Fruit fly (Drosophila melanogaster) whole organism, embryonic: ENCODE measurements around the gene CG6040.
A peak's percentile ranks its signal among the peaks of the same experiment; 100 is the strongest.

ENCODE experiments used
- B-H2 ChIP-seq: fragments of 200-800 bp; sonication (Bioruptor generic); optimal IDR thresholded peaks from 2 replicates; lab custom pipeline; 2018; ENCODE audit warnings: missing biosample characterization, mild to moderate bottlenecking, missing genetic modification characterization
- CG11504 ChIP-seq: fragments of 200-800 bp; sonication (Bioruptor generic); optimal IDR thresholded peaks from 3 replicates; lab custom pipeline; 2019; ENCODE audit warnings: missing biosample characterization, mild to moderate bottlenecking, missing genetic modification characterization, moderate library complexity
- CG12236 ChIP-seq: fragments of 200-800 bp; sonication (Bioruptor generic); optimal IDR thresholded peaks from 2 replicates; lab custom pipeline; 2016; ENCODE audit warnings: missing biosample characterization, missing genetic modification characterization
- CG12299 ChIP-seq: fragments of 200-800 bp; sonication (Bioruptor generic); optimal IDR thresholded peaks from 2 replicates; lab custom pipeline; 2018; ENCODE audit warnings: missing biosample characterization, mild to moderate bottlenecking, missing genetic modification characterization
- CG12391 ChIP-seq: fragments of 200-800 bp; sonication (Bioruptor generic); optimal IDR thresholded peaks from 3 replicates; lab custom pipeline; 2018; ENCODE audit warnings: missing biosample characterization, mild to moderate bottlenecking, missing genetic modification characterization, moderate library complexity
- CG12659 ChIP-seq: fragments of 200-800 bp; sonication (Bioruptor generic); optimal IDR thresholded peaks from 3 replicates; lab custom pipeline; 2017; ENCODE audit warnings: mild to moderate bottlenecking, missing biosample characterization, missing genetic modification reagents, missing genetic modification characterization
- CG13894 ChIP-seq: fragments of 200-800 bp; sonication (Bioruptor generic); optimal IDR thresholded peaks from 3 replicates; lab custom pipeline; 2018; ENCODE audit warnings: missing biosample characterization, mild to moderate bottlenecking, missing genetic modification characterization, moderate library complexity
- CG18619 ChIP-seq: fragments of 200-800 bp; sonication (Bioruptor generic); optimal IDR thresholded peaks from 3 replicates; lab custom pipeline; 2017; ENCODE audit warnings: missing biosample characterization, mild to moderate bottlenecking, missing genetic modification characterization
- CG6254 ChIP-seq: fragments of 200-800 bp; sonication (Bioruptor generic); optimal IDR thresholded peaks from 3 replicates; lab custom pipeline; 2017; ENCODE audit warnings: mild to moderate bottlenecking, missing biosample characterization, missing genetic modification reagents, missing genetic modification characterization
- CG7839 ChIP-seq: fragments of 200-800 bp; sonication (Bioruptor generic); optimal IDR thresholded peaks from 3 replicates; lab custom pipeline; 2018; ENCODE audit warnings: missing biosample characterization, mild to moderate bottlenecking, missing genetic modification characterization, moderate library complexity
- CG9797 ChIP-seq: fragments of 200-800 bp; sonication (Bioruptor generic); optimal IDR thresholded peaks from 3 replicates; lab custom pipeline; 2018; ENCODE audit warnings: missing biosample characterization, mild to moderate bottlenecking, missing genetic modification characterization
- CTCF ChIP-seq: fragments of 200-800 bp; sonication (Bioruptor generic); optimal IDR thresholded peaks from 2 replicates; lab custom pipeline; 2017; ENCODE audit warnings: missing biosample characterization, mild to moderate bottlenecking, missing genetic modification characterization, moderate library complexity
- Camta ChIP-seq: fragments of 200-800 bp; sonication (Bioruptor generic); optimal IDR thresholded peaks from 2 replicates; lab custom pipeline; 2016; ENCODE audit warnings: missing biosample characterization, missing genetic modification characterization
- D ChIP-seq, 2 experiments: fragments of 200-800 bp in 1 of 2; fragments of >200 bp in 1 of 2; sonication (Bioruptor generic) in 1 of 2; optimal IDR thresholded peaks; 2 replicates in 1 of 2; 3 replicates in 1 of 2; lab custom pipeline; 2017; ENCODE audit warnings: mild to moderate bottlenecking in 1 of 2, missing biosample characterization in 1 of 2, missing genetic modification characterization in 1 of 2, missing genetic modification reagents in 1 of 2
- Dad ChIP-seq: fragments of 200-800 bp; sonication (Bioruptor generic); optimal IDR thresholded peaks from 3 replicates; lab custom pipeline; 2016; ENCODE audit warnings: missing biosample characterization, missing genetic modification characterization
- Doc3 ChIP-seq: fragments of 200-800 bp; sonication (Bioruptor generic); IDR thresholded peaks from 3 replicates; pipeline ENCODE4 v1.3.6; 2022; ENCODE audit warnings: missing biosample characterization, missing genetic modification characterization; ENCODE audit not compliant: partially characterized antibody
- HLHmδ ChIP-seq: fragments of 200-800 bp; sonication (Bioruptor generic); optimal IDR thresholded peaks from 2 replicates; lab custom pipeline; 2018; ENCODE audit warnings: missing biosample characterization, mild to moderate bottlenecking, missing genetic modification characterization, moderate library complexity
- Hr3 ChIP-seq: fragments of 200-800 bp; sonication (Bioruptor generic); optimal IDR thresholded peaks from 3 replicates; lab custom pipeline; 2016; ENCODE audit warnings: missing biosample characterization, missing genetic modification characterization
- Kr ChIP-seq: fragments of 200-800 bp; sonication (Bioruptor generic); optimal IDR thresholded peaks from 2 replicates; lab custom pipeline; 2017; ENCODE audit warnings: missing biosample characterization, mild to moderate bottlenecking, missing genetic modification characterization
- Lim3 ChIP-seq: fragments of 200-800 bp; sonication (Bioruptor generic); IDR thresholded peaks from 2 replicates; pipeline ENCODE4 v1.3.6; 2022; ENCODE audit warnings: missing biosample characterization, missing genetic modification characterization
- MESR4 ChIP-seq: fragments of 200-800 bp; sonication (Bioruptor generic); optimal IDR thresholded peaks from 2 replicates; lab custom pipeline; 2018; ENCODE audit warnings: missing biosample characterization, mild to moderate bottlenecking, missing genetic modification characterization, moderate library complexity
- Med ChIP-seq: fragments of 200-800 bp; sonication (Bioruptor generic); peaks from one replicate; lab custom pipeline; 2016; ENCODE audit warnings: missing biosample characterization, missing genetic modification characterization, mild to moderate bottlenecking, inconsistent platforms, moderate library complexity
- Neu2 ChIP-seq: fragments of 200-800 bp; sonication (Bioruptor generic); optimal IDR thresholded peaks from 3 replicates; lab custom pipeline; 2016; ENCODE audit warnings: missing biosample characterization, missing genetic modification characterization, borderline replicate concordance
- Nf-YC ChIP-seq: fragments of 200-800 bp; optimal IDR thresholded peaks from 3 replicates; lab custom pipeline; 2019; ENCODE audit warnings: missing biosample characterization, mild to moderate bottlenecking, missing genetic modification characterization, moderate library complexity
- Sox100B ChIP-seq: fragments of 200-800 bp; sonication (Bioruptor generic); optimal IDR thresholded peaks from 3 replicates; lab custom pipeline; 2018; ENCODE audit warnings: missing biosample characterization, mild to moderate bottlenecking, missing genetic modification characterization
- Sry-β ChIP-seq: fragments of 200-800 bp; sonication (Bioruptor generic); optimal IDR thresholded peaks from 2 replicates; lab custom pipeline; 2018; ENCODE audit warnings: missing biosample characterization, mild to moderate bottlenecking, missing genetic modification characterization, moderate library complexity
- TFAM ChIP-seq: fragments of 200-800 bp; sonication (Bioruptor generic); optimal IDR thresholded peaks from 2 replicates; lab custom pipeline; 2017; ENCODE audit warnings: missing biosample characterization, missing genetic modification characterization, inconsistent platforms
- Usf ChIP-seq: fragments of 200-800 bp; sonication (Bioruptor generic); optimal IDR thresholded peaks from 2 replicates; lab custom pipeline; 2017; ENCODE audit warnings: missing genotype, missing biosample characterization, missing genetic modification characterization
- YL-1 ChIP-seq: fragments of 200-800 bp; sonication (Bioruptor generic); optimal IDR thresholded peaks from 3 replicates; lab custom pipeline; 2017; ENCODE audit warnings: missing biosample characterization, mild to moderate bottlenecking, missing genetic modification characterization
- chinmo ChIP-seq: fragments of 200-800 bp; sonication (Bioruptor generic); IDR thresholded peaks from 4 replicates; pipeline ENCODE4 v1.3.6; 2022; ENCODE audit warnings: missing biosample characterization, missing genetic modification characterization; ENCODE audit not compliant: partially characterized antibody
- chn ChIP-seq: fragments of 200-800 bp; sonication (Bioruptor generic); optimal IDR thresholded peaks from 2 replicates; lab custom pipeline; 2016; ENCODE audit warnings: missing biosample characterization, missing genetic modification characterization
- da ChIP-seq: fragments of 200-800 bp; sonication (Bioruptor generic); optimal IDR thresholded peaks from 2 replicates; lab custom pipeline; 2016; ENCODE audit warnings: missing biosample characterization, missing genetic modification characterization
- ems ChIP-seq: fragments of 200-800 bp; sonication (Bioruptor generic); optimal IDR thresholded peaks from 3 replicates; lab custom pipeline; 2016; ENCODE audit warnings: missing biosample characterization, missing genetic modification characterization
- klu ChIP-seq: fragments of 200-800 bp; sonication (Bioruptor generic); IDR thresholded peaks from 2 replicates; pipeline ENCODE4 v1.3.6; 2022; ENCODE audit warnings: missing biosample characterization, missing genetic modification characterization
- maf-S ChIP-seq: fragments of 200-800 bp; sonication (Bioruptor generic); optimal IDR thresholded peaks from 2 replicates; lab custom pipeline; 2016; ENCODE audit warnings: missing biosample characterization, missing genetic modification characterization
- otp ChIP-seq: fragments of 200-800 bp; sonication (Bioruptor generic); IDR thresholded peaks from 3 replicates; pipeline ENCODE4, ENCODE4 v1.3.6; 2022; ENCODE audit warnings: missing biosample characterization, missing genetic modification characterization
- pb ChIP-seq: fragments of 200-800 bp; sonication (Bioruptor generic); optimal IDR thresholded peaks from 3 replicates; lab custom pipeline; 2016; ENCODE audit warnings: missing biosample characterization, missing genetic modification characterization
- peb ChIP-seq: fragments of 200-800 bp; sonication (Bioruptor generic); IDR thresholded peaks from 2 replicates; pipeline ENCODE4 v1.3.6; 2022; ENCODE audit warnings: missing biosample characterization, missing genetic modification characterization
- pfk ChIP-seq: fragments of 200-800 bp; sonication (Bioruptor generic); optimal IDR thresholded peaks from 2 replicates; lab custom pipeline; 2018; ENCODE audit warnings: missing biosample characterization, mild to moderate bottlenecking, missing genetic modification characterization, moderate library complexity
- pum ChIP-seq: fragments of 200-800 bp; sonication (Bioruptor generic); optimal IDR thresholded peaks from 2 replicates; lab custom pipeline; 2016; ENCODE audit warnings: missing biosample characterization, missing genetic modification characterization
- pzg ChIP-seq: fragments of 200-800 bp; sonication (Bioruptor generic); optimal IDR thresholded peaks from 3 replicates; lab custom pipeline; 2018; ENCODE audit warnings: missing biosample characterization, mild to moderate bottlenecking, missing genetic modification characterization, moderate library complexity
- sna ChIP-seq: fragments of 200-800 bp; sonication (Bioruptor generic); IDR thresholded peaks from 2 replicates; pipeline ENCODE4 v1.3.6; 2022; ENCODE audit warnings: missing biosample characterization, missing genetic modification characterization; ENCODE audit not compliant: partially characterized antibody
- sob ChIP-seq: fragments of 200-800 bp; sonication (Bioruptor generic); IDR thresholded peaks from 2 replicates; pipeline ENCODE4 v1.3.6; 2022; ENCODE audit warnings: missing biosample characterization, missing genetic modification characterization
- sug ChIP-seq: fragments of 200-800 bp; optimal IDR thresholded peaks from 2 replicates; lab custom pipeline; 2019; ENCODE audit warnings: missing biosample characterization, mild to moderate bottlenecking, missing genetic modification characterization, moderate library complexity
- tin ChIP-seq: fragments of 200-800 bp; sonication (Bioruptor generic); optimal IDR thresholded peaks from 3 replicates; lab custom pipeline; 2016; ENCODE audit warnings: missing biosample characterization, missing genetic modification characterization
- tna ChIP-seq: fragments of 200-800 bp; sonication (Bioruptor generic); IDR thresholded peaks from 2 replicates; pipeline ENCODE4 v1.3.6; 2022; ENCODE audit warnings: missing biosample characterization, missing genetic modification characterization; ENCODE audit not compliant: partially characterized antibody
- tup ChIP-seq: fragments of 200-800 bp; sonication (Bioruptor generic); optimal IDR thresholded peaks from 2 replicates; lab custom pipeline; 2016; ENCODE audit warnings: missing biosample characterization, mild to moderate bottlenecking, missing genetic modification characterization, moderate library complexity
- vvl ChIP-seq: fragments of 200-800 bp; sonication (Bioruptor generic); IDR thresholded peaks from 2 replicates; pipeline ENCODE4 v1.3.6; 2022; ENCODE audit warnings: missing biosample characterization, missing genetic modification characterization
- zen2 ChIP-seq: fragments of 200-800 bp; sonication (Bioruptor generic); IDR thresholded peaks from 3 replicates; pipeline ENCODE4 v1.3.6; 2022; ENCODE audit warnings: missing biosample characterization, missing genetic modification characterization; ENCODE audit not compliant: partially characterized antibody
- zfh1 ChIP-seq: fragments of 200-800 bp; sonication (Bioruptor generic); IDR thresholded peaks from 3 replicates; pipeline ENCODE4 v1.3.6; 2022; ENCODE audit warnings: missing biosample characterization, missing genetic modification characterization

Gene CG6040

DNA sequence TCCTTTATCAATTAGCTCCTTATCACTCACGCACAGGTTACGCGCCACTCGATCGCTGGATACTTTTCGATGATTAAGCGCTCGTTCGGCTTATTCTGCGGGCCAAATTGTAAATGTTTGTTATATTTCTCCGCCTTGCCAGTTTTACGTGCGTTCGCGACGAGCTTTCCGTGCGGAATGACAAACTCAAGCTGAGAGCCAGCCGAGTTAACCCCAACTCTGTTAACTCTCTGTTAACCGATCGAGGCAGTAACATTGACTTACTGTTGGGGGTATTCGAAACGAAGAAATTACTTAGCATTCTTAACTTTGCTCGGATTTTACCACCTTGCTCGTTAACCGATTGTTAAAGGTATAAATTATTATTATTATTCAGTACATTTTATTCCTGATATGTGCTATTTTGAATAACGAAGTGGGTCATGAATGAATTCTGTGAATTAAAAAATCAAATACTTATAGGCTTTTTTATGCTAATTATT is 56.8 kb downstream of the CG6040 start, which contains the start of gene CG5835 (continued):
- TF ChIP-seq Lim3 (no peak), tup (GFP tag; lab: Kevin White, UChicago) (no peak), Kr (GFP tag; lab: Kevin White, UChicago) (no peak), pb (GFP tag; lab: Kevin White, UChicago) (no peak), otp (GFP tag; lab: Robert Waterston, UW) (no peak; the same call in 2 of the 3 replicates), MESR4 (GFP tag; lab: Kevin White, UChicago) (peak; percentile 14), Nf-YC (no peak), pum (GFP tag; lab: Kevin White, UChicago) (no peak), CG12299 (tag; lab: Kevin White, UChicago) (peak; percentile 28), CTCF (GFP tag; lab: Kevin White, UChicago) (no peak), CG12659 (GFP tag; lab: Kevin White, UChicago) (peak; percentile 54), sna (GFP tag; lab: Robert Waterston, UW) (no peak), sob (no peak), pfk (no peak), CG9797 (GFP tag; lab: Kevin White, UChicago) (no peak), chinmo (GFP tag; lab: Robert Waterston, UW) (0 out of 4 replicates have a peak, but pooled peaks have one; percentile 65), CG6254 (GFP tag; lab: Kevin White, UChicago) (no peak), B-H2 (GFP tag; lab: Kevin White, UChicago) (peak; percentile 12), peb (GFP tag; lab: Robert Waterston, UW) (no peak), CG11504 (tag; lab: Kevin White, UChicago) (peak; percentile 12), CG18619 (GFP tag; lab: Kevin White, UChicago) (no peak), zen2 (GFP tag; lab: Robert Waterston, UW) (no peak), Usf (GFP tag; lab: Kevin White, UChicago) (no peak), Neu2 (GFP tag; lab: Kevin White, UChicago) (no peak), ems (GFP tag; lab: Kevin White, UChicago) (no peak), tin (GFP tag; lab: Kevin White, UChicago) (no peak), Doc3 (GFP tag; lab: Robert Waterston, UW) (no peak), klu (GFP tag; lab: Robert Waterston, UW) (no peak), CG12236 (GFP tag; lab: Kevin White, UChicago) (no peak), Dad (no peak), vvl (GFP tag; lab: Robert Waterston, UW) (no peak; the same call in 1 of the 2 replicates), Sox100B (GFP tag; lab: Kevin White, UChicago) (peak; percentile 17), sug (tag; lab: Kevin White, UChicago) (peak; percentile 58), Sry-β (GFP tag; lab: Kevin White, UChicago) (no peak), CG7839 (tag; lab: Kevin White, UChicago) (peak; percentile 12), tna (GFP tag; lab: Robert Waterston, UW) (no peak), maf-S (GFP tag; lab: Kevin White, UChicago) (no peak), Med (GFP tag; lab: Kevin White, UChicago) (peak; percentile 74), CG13894 (tag; lab: Kevin White, UChicago) (peak; percentile 11), chn (GFP tag; lab: Kevin White, UChicago) (no peak), da (GFP tag; lab: Kevin White, UChicago) (no peak), D (optimal IDR thresholded peaks at IDR 0.05; lab: Kevin White, UChicago) (no peak), D (GFP tag; optimal IDR thresholded peaks at IDR 0.05; lab: Kevin White, UChicago) (no peak), HLHmδ (GFP tag; lab: Kevin White, UChicago) (no peak), Hr3 (GFP tag; lab: Kevin White, UChicago) (no peak), YL-1 (no peak), Camta (GFP tag; lab: Kevin White, UChicago) (no peak), CG12391 (tag; lab: Kevin White, UChicago) (peak; percentile 29), zfh1 (GFP tag; lab: Robert Waterston, UW) (no peak; the same call in 2 of the 3 replicates), TFAM (GFP tag; lab: Kevin White, UChicago) (no peak), pzg (GFP tag; lab: Kevin White, UChicago) (peak; percentile 11)
